Fruit fly (Drosophila melanogaster) whole organism, embryonic: Measurements from ENCODE around the gene Ppat-Dpck.

ENCODE experiments used
- Aef1 ChIP-seq: fragments of 200-800 bp; sonication (Bioruptor generic); IDR thresholded peaks from 3 replicates; pipeline ENCODE4 v1.3.6; 2022; ENCODE audit warnings: missing biosample characterization, missing genetic modification characterization
- Atf6 ChIP-seq: fragments of 200-800 bp; sonication (Bioruptor generic); IDR thresholded peaks from 2 replicates; pipeline ENCODE4 v1.3.6; 2022; ENCODE audit warnings: missing biosample characterization, missing genetic modification characterization
- B-H2 ChIP-seq: fragments of 200-800 bp; sonication (Bioruptor generic); optimal IDR thresholded peaks from 2 replicates; lab custom pipeline; 2018; ENCODE audit warnings: missing biosample characterization, mild to moderate bottlenecking, missing genetic modification characterization
- CG10147 ChIP-seq: fragments of 200-800 bp; sonication (Bioruptor generic); optimal IDR thresholded peaks from 2 replicates; lab custom pipeline; 2019; ENCODE audit warnings: missing biosample characterization, mild to moderate bottlenecking, missing genetic modification characterization, moderate library complexity
- CG10267 ChIP-seq: fragments of 200-800 bp; sonication (Bioruptor generic); optimal IDR thresholded peaks from 2 replicates; lab custom pipeline; 2018; ENCODE audit warnings: missing biosample characterization, mild to moderate bottlenecking, missing genetic modification characterization, moderate library complexity
- CG11456 ChIP-seq: fragments of 200-800 bp; sonication (Bioruptor generic); IDR thresholded peaks from 3 replicates; pipeline ENCODE4 v1.3.6; 2022; ENCODE audit warnings: missing biosample characterization, missing genetic modification characterization
- CG11504 ChIP-seq: fragments of 200-800 bp; sonication (Bioruptor generic); optimal IDR thresholded peaks from 3 replicates; lab custom pipeline; 2019; ENCODE audit warnings: missing biosample characterization, mild to moderate bottlenecking, missing genetic modification characterization, moderate library complexity
- CG12391 ChIP-seq: fragments of 200-800 bp; sonication (Bioruptor generic); optimal IDR thresholded peaks from 3 replicates; lab custom pipeline; 2018; ENCODE audit warnings: missing biosample characterization, mild to moderate bottlenecking, missing genetic modification characterization, moderate library complexity
- CG12769 ChIP-seq: fragments of 200-800 bp; sonication (Bioruptor generic); optimal IDR thresholded peaks from 2 replicates; lab custom pipeline; 2019; ENCODE audit warnings: missing biosample characterization, mild to moderate bottlenecking, missing genetic modification characterization, moderate library complexity
- CG13287 ChIP-seq: fragments of 200-800 bp; sonication (Bioruptor generic); IDR thresholded peaks from 2 replicates; pipeline ENCODE4 v1.3.6; 2022; ENCODE audit warnings: missing biosample characterization, missing genetic modification characterization; ENCODE audit not compliant: partially characterized antibody
- CG13624 ChIP-seq: fragments of 200-800 bp; sonication (Bioruptor generic); optimal IDR thresholded peaks from 2 replicates; lab custom pipeline; 2016; ENCODE audit warnings: missing biosample characterization, missing genetic modification characterization
- CG14441 ChIP-seq: fragments of 200-800 bp; sonication (Bioruptor generic); IDR thresholded peaks from 2 replicates; pipeline ENCODE4 v1.3.6; 2022; ENCODE audit warnings: missing biosample characterization, missing genetic modification characterization
- CG17186 ChIP-seq: fragments of 200-800 bp; sonication (Bioruptor generic); optimal IDR thresholded peaks from 3 replicates; lab custom pipeline; 2017; ENCODE audit warnings: missing biosample characterization, missing genetic modification reagents, missing genetic modification characterization
- CG2712 ChIP-seq: fragments of 200-800 bp; optimal IDR thresholded peaks from 3 replicates; lab custom pipeline; 2019; ENCODE audit warnings: missing biosample characterization, mild to moderate bottlenecking, missing genetic modification characterization, moderate library complexity
- CG31224 ChIP-seq: fragments of 200-800 bp; sonication (Bioruptor generic); IDR thresholded peaks from 2 replicates; pipeline ENCODE4 v1.3.6; 2022; ENCODE audit warnings: missing biosample characterization, missing genetic modification characterization
- CG33213 ChIP-seq: fragments of 200-800 bp; sonication (Bioruptor generic); optimal IDR thresholded peaks from 3 replicates; lab custom pipeline; 2016; ENCODE audit warnings: missing biosample characterization, missing genetic modification characterization
- CG34224 ChIP-seq: fragments of 200-800 bp; sonication (Bioruptor generic); IDR thresholded peaks from 3 replicates; pipeline ENCODE4 v1.3.6; 2022; ENCODE audit warnings: missing biosample characterization, missing genetic modification characterization; ENCODE audit not compliant: partially characterized antibody
- CG4617 ChIP-seq: fragments of 200-800 bp; sonication (Bioruptor generic); optimal IDR thresholded peaks from 3 replicates; lab custom pipeline; 2016; ENCODE audit warnings: missing biosample characterization, missing genetic modification characterization, borderline replicate concordance
- CG9215 ChIP-seq: fragments of 200-800 bp; sonication (Bioruptor generic); IDR thresholded peaks from 2 replicates; pipeline ENCODE4 v1.3.6; 2022; ENCODE audit warnings: missing biosample characterization, missing genetic modification characterization
- CG9437 ChIP-seq: fragments of 200-800 bp; sonication (Bioruptor generic); optimal IDR thresholded peaks from 2 replicates; lab custom pipeline; 2018; ENCODE audit warnings: missing biosample characterization, mild to moderate bottlenecking, missing genetic modification characterization
- D19B ChIP-seq: fragments of 200-800 bp; sonication (Bioruptor generic); optimal IDR thresholded peaks from 2 replicates; lab custom pipeline; 2017; ENCODE audit warnings: missing biosample characterization, mild to moderate bottlenecking, missing genetic modification characterization
- Dll ChIP-seq: fragments of 200-800 bp; sonication (Bioruptor generic); IDR thresholded peaks from 4 replicates; pipeline ENCODE4 v1.3.6; 2022; ENCODE audit warnings: missing biosample characterization, missing genetic modification characterization; ENCODE audit not compliant: partially characterized antibody
- E2f1 ChIP-seq: fragments of 200-800 bp; sonication (Bioruptor generic); IDR thresholded peaks from 2 replicates; pipeline ENCODE4 v1.3.6; 2022; ENCODE audit warnings: missing biosample characterization, missing genetic modification characterization
- E2f2 ChIP-seq: fragments of 200-800 bp; sonication (Bioruptor generic); IDR thresholded peaks from 2 replicates; pipeline ENCODE4 v1.3.6; 2022; ENCODE audit warnings: missing biosample characterization, missing genetic modification characterization
- Gug ChIP-seq: fragments of 200-800 bp; sonication (Bioruptor generic); IDR thresholded peaks from 4 replicates; pipeline ENCODE4 v1.3.6; 2022; ENCODE audit warnings: missing biosample characterization, missing genetic modification characterization
- Hmr ChIP-seq: fragments of 200-800 bp; sonication (Bioruptor generic); optimal IDR thresholded peaks from 3 replicates; lab custom pipeline; 2017; ENCODE audit warnings: mild to moderate bottlenecking, missing biosample characterization, missing genetic modification reagents, missing genetic modification characterization
- Hr39 ChIP-seq: fragments of >200 bp; optimal IDR thresholded peaks from 2 replicates; lab custom pipeline; 2017
- Lhr ChIP-seq: fragments of 200-800 bp; sonication (Bioruptor generic); optimal IDR thresholded peaks from 3 replicates; lab custom pipeline; 2017; ENCODE audit warnings: mild to moderate bottlenecking, missing biosample characterization, missing genetic modification reagents, missing genetic modification characterization
- Pdp1 ChIP-seq, 2 experiments: fragments of 200-800 bp; sonication (Bioruptor generic); optimal IDR thresholded peaks; 3 replicates each; lab custom pipeline; 2016; ENCODE audit warnings: missing biosample characterization in 2 of 2, missing genetic modification characterization in 2 of 2, mild to moderate bottlenecking in 1 of 2, moderate library complexity in 1 of 2
- Scr ChIP-seq: fragments of 200-800 bp; sonication (Bioruptor generic); IDR thresholded peaks from 2 replicates; pipeline ENCODE4 v1.3.6; 2022; ENCODE audit warnings: missing biosample characterization, missing genetic modification characterization; ENCODE audit not compliant: partially characterized antibody
- al ChIP-seq: fragments of 200-800 bp; sonication (Bioruptor generic); IDR thresholded peaks from 2 replicates; pipeline ENCODE4 v1.3.6; 2022; ENCODE audit warnings: missing biosample characterization, missing genetic modification characterization
- ato ChIP-seq: fragments of 200-800 bp; sonication (Bioruptor generic); IDR thresholded peaks from 2 replicates; pipeline ENCODE4 v1.3.6; 2022; ENCODE audit warnings: missing biosample characterization, missing genetic modification characterization; ENCODE audit not compliant: partially characterized antibody
- az2 ChIP-seq: fragments of 200-800 bp; sonication (Bioruptor generic); optimal IDR thresholded peaks from 3 replicates; lab custom pipeline; 2016; ENCODE audit warnings: missing biosample characterization, missing genetic modification characterization
- cas ChIP-seq: fragments of 200-800 bp; sonication (Bioruptor generic); IDR thresholded peaks from 2 replicates; pipeline ENCODE4 v1.3.6; 2022; ENCODE audit warnings: missing biosample characterization, missing genetic modification characterization
- cwo ChIP-seq: fragments of 200-800 bp; sonication (Bioruptor generic); optimal IDR thresholded peaks from 3 replicates; lab custom pipeline; 2017; ENCODE audit warnings: missing biosample characterization, missing genetic modification characterization, mild to moderate bottlenecking, moderate library complexity, missing genetic modification reagents
- dimm ChIP-seq: fragments of 200-800 bp; sonication (Bioruptor generic); IDR thresholded peaks from 2 replicates; pipeline ENCODE4 v1.3.6; 2022; ENCODE audit warnings: missing biosample characterization, missing genetic modification characterization
- gce ChIP-seq: fragments of 200-800 bp; sonication (Bioruptor generic); IDR thresholded peaks from 3 replicates; pipeline ENCODE4 v1.3.6; 2022; ENCODE audit warnings: missing biosample characterization, missing genetic modification characterization
- gsb-n ChIP-seq: fragments of 200-800 bp; sonication (Bioruptor generic); optimal IDR thresholded peaks from 3 replicates; lab custom pipeline; 2018; ENCODE audit warnings: missing biosample characterization, mild to moderate bottlenecking, missing genetic modification characterization
- kay ChIP-seq: fragments of 200-800 bp; sonication (Bioruptor generic); optimal IDR thresholded peaks from 2 replicates; lab custom pipeline; 2016; ENCODE audit warnings: missing biosample characterization, missing genetic modification characterization
- mld ChIP-seq: fragments of 200-800 bp; sonication (Bioruptor generic); IDR thresholded peaks from 3 replicates; pipeline ENCODE4 v1.3.6; 2022; ENCODE audit warnings: missing biosample characterization, missing genetic modification characterization; ENCODE audit not compliant: partially characterized antibody
- ro ChIP-seq: fragments of 200-800 bp; sonication (Bioruptor generic); IDR thresholded peaks from 2 replicates; pipeline ENCODE4 v1.3.6; 2022; ENCODE audit warnings: missing biosample characterization, missing genetic modification characterization
- sd ChIP-seq: fragments of 200-800 bp; sonication (Bioruptor generic); optimal IDR thresholded peaks from 3 replicates; lab custom pipeline; 2018; ENCODE audit warnings: missing biosample characterization, mild to moderate bottlenecking, missing genetic modification characterization, moderate library complexity
- sens ChIP-seq: fragments of 200-800 bp; sonication (Bioruptor generic); peaks from one replicate; lab custom pipeline; 2016; ENCODE audit warnings: missing biosample characterization, missing genetic modification characterization
- shn ChIP-seq: fragments of 200-800 bp; sonication (Bioruptor generic); optimal IDR thresholded peaks from 3 replicates; lab custom pipeline; 2016; ENCODE audit warnings: missing biosample characterization, missing genetic modification characterization
- sna ChIP-seq: fragments of 200-800 bp; sonication (Bioruptor generic); IDR thresholded peaks from 2 replicates; pipeline ENCODE4 v1.3.6; 2022; ENCODE audit warnings: missing biosample characterization, missing genetic modification characterization; ENCODE audit not compliant: partially characterized antibody
- stc ChIP-seq: fragments of 200-800 bp; sonication (Bioruptor generic); IDR thresholded peaks from 2 replicates; pipeline ENCODE4 v1.3.6; 2022; ENCODE audit warnings: missing biosample characterization, missing genetic modification characterization
- tin ChIP-seq: fragments of 200-800 bp; sonication (Bioruptor generic); optimal IDR thresholded peaks from 3 replicates; lab custom pipeline; 2016; ENCODE audit warnings: missing biosample characterization, missing genetic modification characterization
- ttk ChIP-seq: fragments of 200-800 bp; sonication (Bioruptor generic); IDR thresholded peaks from 2 replicates; pipeline ENCODE4 v2.1.2; 2022; ENCODE audit warnings: missing biosample characterization, missing genetic modification characterization
- zfh1 ChIP-seq: fragments of 200-800 bp; sonication (Bioruptor generic); IDR thresholded peaks from 3 replicates; pipeline ENCODE4 v1.3.6; 2022; ENCODE audit warnings: missing biosample characterization, missing genetic modification characterization

Gene Ppat-Dpck

DNA sequence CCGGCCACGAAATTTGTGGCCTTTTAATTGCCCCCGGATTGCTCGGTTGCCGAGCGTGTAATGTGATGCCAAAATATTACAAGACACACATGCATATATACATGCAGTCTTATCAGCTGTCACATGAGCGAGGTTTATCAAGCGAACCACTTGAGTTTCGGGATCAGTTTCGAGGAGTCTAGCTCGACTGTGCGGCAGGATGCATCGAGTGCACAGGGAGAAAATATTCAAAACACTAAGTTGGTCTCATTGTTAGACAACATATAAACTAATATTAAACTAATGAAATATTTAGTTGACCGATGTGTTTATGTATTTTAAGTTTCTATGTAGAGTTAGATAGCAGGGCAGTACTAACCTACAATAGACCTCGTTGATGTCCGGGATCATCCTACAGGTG, 48.6 kb upstream of the Ppat-Dpck start (continued):
- TF ChIP-seq Gug (GFP tag; lab: Robert Waterston, UW) (no peak), ro (GFP tag; lab: Robert Waterston, UW) (no peak), Hr39 (no peak), kay (GFP tag; lab: Kevin White, UChicago) (no peak)

DNA sequence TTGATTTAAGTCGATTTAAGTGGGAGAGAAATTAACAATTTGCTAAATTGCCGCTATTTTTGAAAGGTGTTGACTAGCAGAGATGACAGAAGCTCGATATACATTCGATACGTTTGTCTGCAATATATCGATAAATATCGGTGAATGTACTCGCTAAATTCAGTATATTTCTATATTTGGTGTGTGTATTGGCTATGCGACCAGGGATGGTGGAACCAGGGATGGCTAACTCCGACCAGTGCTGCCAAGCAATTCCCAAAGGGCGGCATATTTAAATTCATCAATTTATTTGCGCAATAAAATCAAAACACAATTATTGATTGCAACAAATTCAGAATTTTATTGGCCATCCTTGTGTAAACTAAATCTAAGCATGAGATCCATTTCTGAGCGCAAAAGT, 44.4 kb upstream of the Ppat-Dpck start, which contains the start of gene mad2:
mad2 (minus strand) TSS at position 78 of the 400 bp plus-strand sequence.
- TF ChIP-seq CG33213 (GFP tag; lab: Kevin White, UChicago) (peak; percentile 66), CG13624 (peak; percentile 75), Hmr (GFP tag; lab: Kevin White, UChicago) (peak; percentile 75), Scr (peak; percentile 62), CG10267 (peak; percentile 58), gsb-n (no peak), sd (tag; lab: Kevin White, UChicago) (peak; percentile 3), CG14441 (GFP tag; lab: Robert Waterston, UW) (0 out of 2 replicates have a peak, but pooled peaks have one; percentile 19), CG9437 (no peak), CG11456 (GFP tag; lab: Robert Waterston, UW) (peak; percentile 20; the same call in 1 of the 3 replicates), sens (peak; percentile 24), CG12391 (peak; percentile 49), CG4617 (peak; percentile 16), az2 (GFP tag; lab: Kevin White, UChicago) (no peak), dimm (GFP tag; lab: Robert Waterston, UW) (no peak), CG9215 (GFP tag; lab: Robert Waterston, UW) (no peak), tin (no peak), gce (GFP tag; lab: Robert Waterston, UW) (no peak), shn (GFP tag; lab: Kevin White, UChicago) (no peak), Aef1 (GFP tag; lab: Robert Waterston, UW) (no peak), Atf6 (GFP tag; lab: Robert Waterston, UW) (no peak), Lhr (peak; percentile 97), CG34224 (peak; percentile 74), CG11504 (tag; lab: Kevin White, UChicago) (peak; percentile 46), Pdp1 (GFP tag; optimal IDR thresholded peaks at IDR 0.05; lab: Kevin White, UChicago) (peak in 1 of 2 experiments; percentile 48), ato (GFP tag; lab: Robert Waterston, UW) (0 out of 2 replicates have a peak, but pooled peaks have one; percentile 11), cwo (no peak), B-H2 (GFP tag; lab: Kevin White, UChicago) (peak; percentile 45), ttk (no peak), CG31224 (GFP tag; lab: Robert Waterston, UW) (no peak), al (GFP tag; lab: Robert Waterston, UW) (no peak), CG17186 (peak; percentile 60), sna (GFP tag; lab: Robert Waterston, UW) (peak; percentile 53; the same call in 1 of the 2 replicates), CG2712 (tag; lab: Kevin White, UChicago) (peak; percentile 31), D19B (GFP tag; lab: Kevin White, UChicago) (no peak), mld (GFP tag; lab: Robert Waterston, UW) (no peak), E2f1 (GFP tag; lab: Robert Waterston, UW) (no peak), E2f2 (GFP tag; lab: Robert Waterston, UW) (peak; percentile 100), CG13287 (GFP tag; lab: Robert Waterston, UW) (peak; percentile 81), zfh1 (0 out of 3 replicates have a peak, but pooled peaks have one; percentile 21), CG12769 (peak; percentile 65), stc (GFP tag; lab: Robert Waterston, UW) (no peak), CG10147 (GFP tag; lab: Kevin White, UChicago) (no peak), Dll (GFP tag; lab: Robert Waterston, UW) (peak; percentile 70), cas (GFP tag; lab: Robert Waterston, UW) (0 out of 2 replicates have a peak, but pooled peaks have one; percentile 18)
